Fruit fly (Drosophila melanogaster) whole organism, wandering third instar larva: ENCODE results near the gene Agpat1.

ENCODE experiments used
- Myc ChIP-seq: fragments of >200 bp; optimal IDR thresholded peaks from 2 replicates; lab custom pipeline; 2017
- br ChIP-seq: fragments of 200-800 bp; sonication (Bioruptor generic); optimal IDR thresholded peaks from 2 replicates; lab custom pipeline; 2016; ENCODE audit warnings: missing biosample characterization, missing genetic modification characterization
- fru ChIP-seq: fragments of 200-800 bp; sonication (Bioruptor generic); optimal IDR thresholded peaks from 3 replicates; lab custom pipeline; 2016; ENCODE audit warnings: missing biosample characterization, mild to moderate bottlenecking, missing genetic modification characterization
- lola ChIP-seq: fragments of >200 bp; optimal IDR thresholded peaks from 2 replicates; lab custom pipeline; 2017; ENCODE audit warnings: missing biosample characterization, missing genetic modification characterization

- TF ChIP-seq lola (GFP tag; lab: Kevin White, UChicago): no peak
- TF ChIP-seq br (GFP tag; lab: Kevin White, UChicago): no peak
- no peak for TF ChIP-seq Myc (lab: Kevin White, UChicago)
- no peak for TF ChIP-seq fru (GFP tag; lab: Kevin White, UChicago)
Observed at dm6 chrX:12742651-12743020, 22.4 kb upstream of the Agpat1 start.
